Fruit fly (Drosophila melanogaster): ENCODE data around the gene Cp15.

Cp15 gene

dm6 chr3L:8691891-8692874, 36.1 kb upstream of the Cp15 start (continued):
- TF ChIP-seq CG4424 (GFP tag; optimal IDR thresholded peaks at IDR 0.05) (peak; percentile 43), pita (GFP tag; optimal IDR thresholded peaks at IDR 0.05) (no peak), CG7963 (GFP tag; IDR thresholded peaks at IDR 0.05; ENCODE audit: partially characterized antibody) (no peak), CG6689 (GFP tag; IDR thresholded peaks at IDR 0.05) (no peak), Pdp1 (GFP tag; optimal IDR thresholded peaks at IDR 0.05) (peak in 1 of 2 experiments; percentile 92), CG9932 (GFP tag; IDR thresholded peaks at IDR 0.05) (0 out of 2 replicates have a peak, but pooled peaks have one; percentile 25), Deaf1 (tag; optimal IDR thresholded peaks at IDR 0.05) (peak; percentile 82), CG2712 (tag; optimal IDR thresholded peaks at IDR 0.05) (peak; percentile 60), Stat92E (GFP tag; optimal IDR thresholded peaks at IDR 0.05) (no peak), hbn (GFP tag; IDR thresholded peaks at IDR 0.05; ENCODE audit: partially characterized antibody) (no peak), trh (GFP tag; optimal IDR thresholded peaks at IDR 0.05) (no peak), CG8924 (tag; optimal IDR thresholded peaks at IDR 0.05) (peak; percentile 81), CG6765 (GFP tag; optimal IDR thresholded peaks at IDR 0.05) (no peak), CG6854 (GFP tag; optimal IDR thresholded peaks at IDR 0.05) (peak; percentile 10), Gug (GFP tag; IDR thresholded peaks at IDR 0.05) (peak; percentile 23; the same call in 1 of the 4 replicates), CG10543 (GFP tag; optimal IDR thresholded peaks at IDR 0.05) (peak; percentile 86), CG43689 (GFP tag; IDR thresholded peaks at IDR 0.05) (no peak), da (GFP tag; optimal IDR thresholded peaks at IDR 0.05) (no peak), ken (GFP tag; IDR thresholded peaks at IDR 0.05) (no peak), vvl (GFP tag; IDR thresholded peaks at IDR 0.05) (no peak), CG17829 (tag; optimal IDR thresholded peaks at IDR 0.05) (peak; percentile 33), onecut (GFP tag; IDR thresholded peaks at IDR 0.05) (0 out of 2 replicates have a peak, but pooled peaks have one; percentile 18), Max (GFP tag; optimal IDR thresholded peaks at IDR 0.05) (no peak), gsb-n (tag; optimal IDR thresholded peaks at IDR 0.05) (no peak), HHEX (GFP tag; optimal IDR thresholded peaks at IDR 0.05) (peak; percentile 34), az2 (GFP tag; optimal IDR thresholded peaks at IDR 0.05) (peak; percentile 51), crp (GFP tag; optimal IDR thresholded peaks at IDR 0.05) (no peak), GATAe (GFP tag; conservative IDR thresholded peaks at IDR 0.05) (peak; percentile 45), CG12744 (GFP tag; optimal IDR thresholded peaks at IDR 0.05) (no peak), bsh (GFP tag; optimal IDR thresholded peaks at IDR 0.05) (peak; percentile 4 to 15), CG2199 (GFP tag; IDR thresholded peaks at IDR 0.05) (no peak), CG18011 (GFP tag; optimal IDR thresholded peaks at IDR 0.05) (no peak), CG13894 (tag; optimal IDR thresholded peaks at IDR 0.05) (peak; percentile 22), CG15073 (GFP tag; optimal IDR thresholded peaks at IDR 0.05) (no peak)

dm6 chr3L:8693558-8694502, 34.5 kb upstream of the Cp15 start:
- TF ChIP-seq CG6765 (GFP tag; optimal IDR thresholded peaks at IDR 0.05) (no peak), disco-r (GFP tag; optimal IDR thresholded peaks at IDR 0.05) (no peak), dmrt99B (tag; optimal IDR thresholded peaks at IDR 0.05) (peak; percentile 16), CG10147 (GFP tag; optimal IDR thresholded peaks at IDR 0.05) (no peak), CG12236 (GFP tag; optimal IDR thresholded peaks at IDR 0.05) (no peak), CG10565 (GFP tag; optimal IDR thresholded peaks at IDR 0.05) (no peak), CG10366 (GFP tag; IDR thresholded peaks at IDR 0.05) (no peak), CG6175 (GFP tag; IDR thresholded peaks at IDR 0.05) (peak; percentile 88), Hmx (GFP tag; optimal IDR thresholded peaks at IDR 0.05) (no peak), sd (tag; optimal IDR thresholded peaks at IDR 0.05) (peak; percentile 74), pita (GFP tag; optimal IDR thresholded peaks at IDR 0.05) (no peak), Hand (GFP tag; optimal IDR thresholded peaks at IDR 0.05) (no peak), sens (GFP tag) (peak; percentile 24), CG6854 (GFP tag; optimal IDR thresholded peaks at IDR 0.05) (no peak), psq (GFP tag; optimal IDR thresholded peaks at IDR 0.05) (no peak), ken (GFP tag; IDR thresholded peaks at IDR 0.05) (no peak)

All from whole organism, embryonic.